Worm (Caenorhabditis elegans): ENCODE measurements around the gene gid-7.

DNA sequence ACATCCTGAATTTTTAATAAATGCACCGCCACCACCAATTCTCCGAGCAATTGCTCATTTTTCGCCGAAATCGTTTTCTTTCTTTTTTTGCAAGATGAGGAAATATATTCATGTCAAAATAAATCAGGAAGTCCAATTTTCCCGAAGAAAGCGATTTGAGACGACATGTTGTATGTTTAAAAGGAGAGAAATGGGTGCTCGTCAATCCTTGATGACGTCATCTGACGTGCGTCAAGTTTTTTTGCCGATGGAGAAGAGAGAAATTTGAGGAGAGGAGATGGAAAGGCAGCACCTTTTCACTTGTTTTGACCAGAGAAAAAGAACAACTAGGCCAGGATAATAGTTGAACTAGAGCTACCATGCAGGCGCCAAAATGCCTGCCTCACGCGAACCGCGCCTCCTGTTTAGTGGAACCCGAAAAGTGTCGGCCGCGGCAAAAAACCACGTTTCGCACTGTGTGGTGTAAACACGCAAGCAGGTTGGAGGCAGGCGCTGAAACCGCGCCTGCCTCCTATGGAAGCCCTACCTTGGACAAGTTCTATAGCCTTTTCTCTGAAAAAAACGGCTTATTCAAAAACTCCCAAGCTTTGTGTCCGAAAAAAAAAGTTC is 40.5 kb downstream of the gid-7 start:
- TF ChIP-seq F13H6.1 (tag; optimal IDR thresholded peaks at IDR 0.05) (peak; percentile 64), blmp-1 (tag; optimal IDR thresholded peaks at IDR 0.05; ENCODE audit: insufficient read depth) (no peak), nhr-6 (tag; optimal IDR thresholded peaks at IDR 0.05) (peak; percentile 49), peb-1 (tag; optimal IDR thresholded peaks at IDR 0.05) (no peak), egl-27 (tag; optimal IDR thresholded peaks at IDR 0.05) (peak; percentile 64), crh-2 (tag; optimal IDR thresholded peaks at IDR 0.05) (peak; percentile 80), ztf-11 (tag; optimal IDR thresholded peaks at IDR 0.05) (no peak), mdl-1 (tag; optimal IDR thresholded peaks at IDR 0.05) (peak in 1 of 2 experiments; percentile 54), unc-62 (GFP tag; optimal IDR thresholded peaks at IDR 0.05) (peak; percentile 36), gmeb-1 (tag; optimal IDR thresholded peaks at IDR 0.05) (no peak), ztf-4 (tag; optimal IDR thresholded peaks at IDR 0.05) (no peak)

Data from whole organism, L2 larva.